Worm (Caenorhabditis elegans) whole organism, L4 larva: Measurements from ENCODE around the gene peli-1.

Experiments used
- F37D6.2 ChIP-seq: sonication (generic microtip); optimal IDR thresholded peaks from 2 replicates; lab custom pipeline; 2016; ENCODE audit warnings: mild to moderate bottlenecking, missing genetic modification characterization, missing compliant biosample characterization
- F44E2.7 ChIP-seq: fragments of 200-800 bp; sonication (Bioruptor generic); IDR thresholded peaks from 2 replicates; pipeline ENCODE4 v2.1.2; 2022; ENCODE audit warnings: missing genetic modification characterization, missing compliant biosample characterization
- R02D3.7 ChIP-seq: fragments of 150-350 bp; sonication (generic microtip); optimal IDR thresholded peaks from 3 replicates; lab custom pipeline; 2014; ENCODE audit warnings: missing biosample characterization, missing genetic modification characterization
- T26A8.4 ChIP-seq: fragments of 200-800 bp; sonication (Bioruptor generic); IDR thresholded peaks from 2 replicates; pipeline ENCODE4 v1.3.6; 2022; ENCODE audit warnings: missing genetic modification characterization, missing compliant biosample characterization
- Y5F2A.4 ChIP-seq: fragments of 200-800 bp; sonication (Bioruptor generic); optimal IDR thresholded peaks from 2 replicates; lab custom pipeline; 2018; ENCODE audit warnings: mild to moderate bottlenecking, missing genetic modification characterization, missing compliant biosample characterization
- ZK546.5 ChIP-seq, 2 experiments: sonication (generic microtip); optimal IDR thresholded peaks; 2 replicates each; lab custom pipeline; 2017; ENCODE audit warnings: missing biosample characterization in 2 of 2, missing genetic modification characterization in 2 of 2
- ceh-20 ChIP-seq: fragments of 200-800 bp; sonication (Bioruptor generic); IDR thresholded peaks from 2 replicates; pipeline ENCODE4 v1.3.6; 2022; ENCODE audit warnings: missing genetic modification reagents, missing genetic modification characterization, missing compliant biosample characterization
- ceh-44 ChIP-seq: fragments of 200-800 bp; sonication (Bioruptor generic); IDR thresholded peaks from 2 replicates; pipeline ENCODE4 v1.3.6; 2022; ENCODE audit warnings: missing genetic modification reagents, missing genetic modification characterization, missing compliant biosample characterization
- ceh-82 ChIP-seq: sonication (generic microtip); optimal IDR thresholded peaks from 2 replicates; lab custom pipeline; 2017; ENCODE audit warnings: missing biosample characterization, missing genetic modification characterization
- ces-1 ChIP-seq: fragments of 150-350 bp; sonication (generic microtip); optimal IDR thresholded peaks from 4 replicates; lab custom pipeline; 2014; ENCODE audit warnings: missing biosample characterization, missing genetic modification reagents, missing genetic modification characterization
- ctbp-1 ChIP-seq: fragments of 200-800 bp; sonication (Bioruptor generic); IDR thresholded peaks from 2 replicates; pipeline ENCODE4 v1.3.6; 2022; ENCODE audit warnings: missing genetic modification reagents, missing genetic modification characterization, missing compliant biosample characterization
- daf-12 ChIP-seq: fragments of 150-350 bp; optimal IDR thresholded peaks from 2 replicates; lab custom pipeline; 2014; ENCODE audit warnings: missing biosample characterization, missing genetic modification reagents, missing genetic modification characterization
- daf-16 ChIP-seq, 3 experiments: sonication (generic microtip); optimal IDR thresholded peaks; 2 replicates each; lab custom pipeline; 2016 to 2017; ENCODE audit warnings: missing genetic modification characterization in 3 of 3, missing genetic modification reagents in 3 of 3, mild to moderate bottlenecking in 2 of 3, missing compliant biosample characterization in 2 of 3, missing biosample characterization in 1 of 3, moderate library complexity in 1 of 3
- dmd-9 ChIP-seq: fragments of 200-800 bp; sonication (Bioruptor generic); IDR thresholded peaks from 2 replicates; pipeline ENCODE4 v1.3.6; 2022; ENCODE audit warnings: missing genetic modification reagents, missing genetic modification characterization, missing compliant biosample characterization
- dpl-1 ChIP-seq: fragments of 150-350 bp; optimal IDR thresholded peaks from 2 replicates; lab custom pipeline; 2014; ENCODE audit warnings: missing biosample characterization, missing genetic modification reagents, missing genetic modification characterization
- dve-1 ChIP-seq: sonication (generic microtip); optimal IDR thresholded peaks from 2 replicates; lab custom pipeline; 2017; ENCODE audit warnings: antibody characterized with exemption, mild to moderate bottlenecking, missing genetic modification characterization, missing compliant biosample characterization; ENCODE audit not compliant: insufficient read depth
- fos-1 ChIP-seq: fragments of 150-350 bp; optimal IDR thresholded peaks from 2 replicates; lab custom pipeline; 2014; ENCODE audit warnings: missing biosample characterization, missing genetic modification characterization
- hmg-1.1 ChIP-seq: fragments of 200-800 bp; sonication (Bioruptor generic); IDR thresholded peaks from 2 replicates; pipeline ENCODE4 v1.3.6; 2022; ENCODE audit warnings: missing genetic modification reagents, missing genetic modification characterization, missing compliant biosample characterization
- lin-38 ChIP-seq: fragments of 200-800 bp; sonication (Bioruptor generic); IDR thresholded peaks from 2 replicates; pipeline ENCODE4 v1.3.6; 2022; ENCODE audit warnings: missing genetic modification reagents, missing genetic modification characterization, missing compliant biosample characterization
- madf-5 ChIP-seq, 2 experiments: fragments of 200-800 bp; sonication (Bioruptor generic); IDR thresholded peaks; 2 replicates each; pipeline ENCODE4 v1.3.6; 2022; ENCODE audit warnings: missing compliant biosample characterization in 2 of 2, missing genetic modification characterization in 2 of 2
- mdl-1 ChIP-seq, 2 experiments: fragments of 150-350 bp in 1 of 2; sonication (generic microtip) in 1 of 2; optimal IDR thresholded peaks; 2 replicates each; lab custom pipeline; 2014 to 2017; ENCODE audit warnings: missing biosample characterization in 2 of 2, missing genetic modification characterization in 2 of 2
- mep-1 ChIP-seq: fragments of 150-350 bp; sonication (generic microtip); optimal IDR thresholded peaks from 3 replicates; lab custom pipeline; 2014; ENCODE audit warnings: missing biosample characterization, missing genetic modification characterization
- mes-2 ChIP-seq: sonication (generic microtip); optimal IDR thresholded peaks from 2 replicates; lab custom pipeline; 2016; ENCODE audit warnings: missing genotype, mild to moderate bottlenecking, missing genetic modification characterization, missing compliant biosample characterization; ENCODE audit not compliant: poor library complexity, severe bottlenecking
- nhr-102 ChIP-seq: sonication (generic microtip); optimal IDR thresholded peaks from 2 replicates; lab custom pipeline; 2016; ENCODE audit warnings: mild to moderate bottlenecking, missing genetic modification characterization, moderate library complexity, missing compliant biosample characterization
- nhr-11 ChIP-seq: fragments of 150-350 bp; optimal IDR thresholded peaks from 2 replicates; lab custom pipeline; 2014; ENCODE audit warnings: missing biosample characterization, missing genetic modification characterization
- nhr-28 ChIP-seq: fragments of 150-350 bp; optimal IDR thresholded peaks from 2 replicates; lab custom pipeline; 2014; ENCODE audit warnings: missing biosample characterization, missing genetic modification characterization
- nhr-41 ChIP-seq: fragments of 200-800 bp; sonication (Bioruptor generic); IDR thresholded peaks from 2 replicates; pipeline ENCODE4 v1.3.6; 2022; ENCODE audit warnings: missing genetic modification reagents, missing genetic modification characterization, missing compliant biosample characterization
- nhr-42 ChIP-seq: fragments of 200-800 bp; sonication (Bioruptor generic); IDR thresholded peaks from 2 replicates; pipeline ENCODE4 v1.3.6; 2022; ENCODE audit warnings: missing genetic modification characterization, missing compliant biosample characterization
- nhr-48 ChIP-seq: sonication (generic microtip); optimal IDR thresholded peaks from 2 replicates; lab custom pipeline; 2016; ENCODE audit warnings: mild to moderate bottlenecking, missing genetic modification characterization, missing compliant biosample characterization
- nhr-6 ChIP-seq: fragments of 150-350 bp; optimal IDR thresholded peaks from 2 replicates; lab custom pipeline; 2014; ENCODE audit warnings: missing biosample characterization, missing genetic modification characterization
- php-3 ChIP-seq: fragments of 200-800 bp; sonication (Bioruptor generic); IDR thresholded peaks from 2 replicates; pipeline ENCODE4 v1.3.6; 2022; ENCODE audit warnings: missing genetic modification reagents, missing genetic modification characterization, missing compliant biosample characterization
- pqm-1 ChIP-seq: sonication (generic microtip); optimal IDR thresholded peaks from 2 replicates; lab custom pipeline; 2017; ENCODE audit warnings: missing biosample characterization, missing genetic modification characterization
- sdz-12 ChIP-seq: fragments of 200-800 bp; sonication (Bioruptor generic); optimal IDR thresholded peaks from 2 replicates; lab custom pipeline; 2018; ENCODE audit warnings: mild to moderate bottlenecking, missing genetic modification characterization, missing compliant biosample characterization
- spr-3 ChIP-seq: fragments of 200-800 bp; sonication (Bioruptor generic); optimal IDR thresholded peaks from 2 replicates; lab custom pipeline; 2018; ENCODE audit warnings: mild to moderate bottlenecking, missing genetic modification characterization, missing compliant biosample characterization
- tra-1 ChIP-seq: fragments of 200-800 bp; sonication (Bioruptor generic); IDR thresholded peaks from 2 replicates; pipeline ENCODE4 v1.3.6; 2022; ENCODE audit warnings: missing genetic modification reagents, missing genetic modification characterization, missing compliant biosample characterization
- unc-62 ChIP-seq, 3 experiments: fragments of 150-350 bp in 1 of 3; sonication (generic microtip); optimal IDR thresholded peaks in 2 of 3; peaks in 1 of 3; 1 replicate in 1 of 3; 2 replicates in 2 of 3; lab custom pipeline; 2014 to 2017; ENCODE audit warnings: missing biosample characterization in 3 of 3, missing genetic modification characterization in 3 of 3, missing genetic modification reagents in 3 of 3, missing genotype in 1 of 3
- vab-7 ChIP-seq: fragments of 200-800 bp; sonication (Bioruptor generic); IDR thresholded peaks from 2 replicates; pipeline ENCODE4 v1.3.6; 2022; ENCODE audit warnings: missing genetic modification reagents, missing genetic modification characterization, missing compliant biosample characterization
- zip-2 ChIP-seq: fragments of 150-350 bp; optimal IDR thresholded peaks from 2 replicates; lab custom pipeline; 2014; ENCODE audit warnings: missing biosample characterization, missing genetic modification characterization
- ztf-7 ChIP-seq: fragments of 150-350 bp; optimal IDR thresholded peaks from 2 replicates; lab custom pipeline; 2014; ENCODE audit warnings: missing biosample characterization, missing genetic modification characterization

peli-1 gene

ce11 chrV:5684534-5684933, 21.1 kb upstream of the peli-1 start, which contains the start of the genes hmgs-1 and F25B4.4 (continued):
- peak; percentile 76 for TF ChIP-seq dmd-9 (GFP tag; lab: Robert Waterston, UW)
- TF ChIP-seq F37D6.2 (tag; lab: Kevin White, UChicago) = peak; percentile 65
- peak; percentile 50 for TF ChIP-seq ceh-20 (GFP tag; lab: Robert Waterston, UW)
- TF ChIP-seq nhr-42 = peak; percentile 73; the same call in 1 of the 2 replicates
- TF ChIP-seq ctbp-1 (GFP tag; lab: Robert Waterston, UW) = peak; percentile 62
- no peak for TF ChIP-seq fos-1 (tag; lab: Kevin White, UChicago)
- TF ChIP-seq pqm-1 (tag; lab: Kevin White, UChicago) = no peak
- TF ChIP-seq zip-2 (tag; lab: Kevin White, UChicago) = peak; percentile 31
- peak; percentile 73 for TF ChIP-seq nhr-28 (tag; lab: Kevin White, UChicago)
- peak; percentile 96 for TF ChIP-seq mes-2 (tag; lab: Kevin White, UChicago)
- no peak for TF ChIP-seq sdz-12 (GFP tag; lab: Kevin White, UChicago)
- TF ChIP-seq mdl-1 (tag; optimal IDR thresholded peaks at IDR 0.05; lab: Kevin White, UChicago) = peak in 1 of 2 experiments; percentile 72
- peak; percentile 95 for TF ChIP-seq mep-1
- peak; percentile 49 for TF ChIP-seq nhr-48 (tag; lab: Kevin White, UChicago)
- peak; percentile 87 for TF ChIP-seq lin-38 (GFP tag; lab: Robert Waterston, UW)
- no peak for TF ChIP-seq daf-12 (tag; lab: Kevin White, UChicago)
- peak; percentile 99 for TF ChIP-seq R02D3.7 (tag; lab: Kevin White, UChicago)
- no peak for TF ChIP-seq nhr-41
- TF ChIP-seq unc-62 (GFP tag; optimal IDR thresholded peaks at IDR 0.05 in 1 of 2; lab: Kevin White, UChicago) = peak in 1 of 2 experiments; percentile 83
- TF ChIP-seq unc-62 (tag; optimal IDR thresholded peaks at IDR 0.05; lab: Kevin White, UChicago) = no peak
- peak; percentile 76 for TF ChIP-seq hmg-1.1 (GFP tag; lab: Robert Waterston, UW)
- TF ChIP-seq nhr-102 (tag; lab: Kevin White, UChicago) = peak; percentile 67
- peak in 1 of 2 experiments; percentile 21 for TF ChIP-seq ZK546.5 (tag; optimal IDR thresholded peaks at IDR 0.05; lab: Kevin White, UChicago)
- peak; percentile 94 for TF ChIP-seq dve-1 (tag; lab: Kevin White, UChicago)
- TF ChIP-seq F44E2.7 (GFP tag; lab: Robert Waterston, UW) = no peak
- peak; percentile 79 for TF ChIP-seq tra-1 (GFP tag; lab: Robert Waterston, UW)
- TF ChIP-seq T26A8.4 (GFP tag; lab: Robert Waterston, UW) = peak; percentile 73
- TF ChIP-seq nhr-6 (tag; lab: Kevin White, UChicago) = peak; percentile 91
- TF ChIP-seq ces-1 (GFP tag; lab: Kevin White, UChicago) = peak; percentile 7
- TF ChIP-seq ceh-44 (GFP tag; lab: Robert Waterston, UW) = 0 out of 2 replicates have a peak, but pooled peaks have one; percentile 27
- TF ChIP-seq ceh-82 (tag; lab: Kevin White, UChicago) = no peak
- TF ChIP-seq vab-7 (GFP tag; lab: Robert Waterston, UW) = 0 out of 2 replicates have a peak, but pooled peaks have one; percentile 41
- no peak for TF ChIP-seq Y5F2A.4
- TF ChIP-seq spr-3 (GFP tag; lab: Kevin White, UChicago) = peak; percentile 61
- TF ChIP-seq php-3 (GFP tag; lab: Robert Waterston, UW) = 0 out of 2 replicates have a peak, but pooled peaks have one; percentile 5
- TF ChIP-seq madf-5 (GFP tag; IDR thresholded peaks at IDR 0.05; lab: Robert Waterston, UW) = 0 out of 4 replicates have a peak, but pooled peaks of 1 of the 2 experiments have one; percentile 27
- TF ChIP-seq daf-16 (GFP tag; optimal IDR thresholded peaks at IDR 0.05; lab: Kevin White, UChicago) = peak in 1 of 2 experiments; percentile 27
- peak; percentile 33 for TF ChIP-seq daf-16 (tag; optimal IDR thresholded peaks at IDR 0.05; lab: Kevin White, UChicago)
- peak; percentile 85 for TF ChIP-seq dpl-1 (GFP tag; lab: Kevin White, UChicago)
- no peak for TF ChIP-seq ztf-7 (tag; lab: Kevin White, UChicago)
- TF ChIP-seq nhr-11 (tag; lab: Kevin White, UChicago) = peak; percentile 95
